Fruit fly (Drosophila melanogaster) whole organism, embryonic: ENCODE measurements around the gene asun.

ENCODE experiments used
- Bgb ChIP-seq: fragments of 200-800 bp; sonication (Bioruptor generic); IDR thresholded peaks from 2 replicates; pipeline ENCODE4 v1.3.6; 2022; ENCODE audit warnings: missing biosample characterization, missing genetic modification characterization; ENCODE audit not compliant: partially characterized antibody
- CG1024 ChIP-seq: fragments of 200-800 bp; sonication (Bioruptor generic); IDR thresholded peaks from 2 replicates; pipeline ENCODE4 v1.3.6; 2022; ENCODE audit warnings: missing biosample characterization, missing genetic modification characterization
- CG10462 ChIP-seq: fragments of 200-800 bp; sonication (Bioruptor generic); optimal IDR thresholded peaks from 2 replicates; lab custom pipeline; 2016; ENCODE audit warnings: missing biosample characterization, missing genetic modification characterization
- CG10565 ChIP-seq: fragments of 200-800 bp; sonication (Bioruptor generic); optimal IDR thresholded peaks from 3 replicates; lab custom pipeline; 2016; ENCODE audit warnings: missing biosample characterization, mild to moderate bottlenecking, missing genetic modification characterization
- CG11085 ChIP-seq: fragments of 200-800 bp; sonication (Bioruptor generic); IDR thresholded peaks from 2 replicates; pipeline ENCODE4 v1.3.6; 2022; ENCODE audit warnings: missing biosample characterization, missing genetic modification characterization
- CG11247 ChIP-seq: fragments of 200-800 bp; sonication (Bioruptor generic); IDR thresholded peaks from 2 replicates; pipeline ENCODE4 v1.3.6; 2022; ENCODE audit warnings: missing biosample characterization, missing genetic modification characterization
- CG12659 ChIP-seq: fragments of 200-800 bp; sonication (Bioruptor generic); optimal IDR thresholded peaks from 3 replicates; lab custom pipeline; 2017; ENCODE audit warnings: mild to moderate bottlenecking, missing biosample characterization, missing genetic modification reagents, missing genetic modification characterization
- CG14441 ChIP-seq: fragments of 200-800 bp; sonication (Bioruptor generic); IDR thresholded peaks from 2 replicates; pipeline ENCODE4 v1.3.6; 2022; ENCODE audit warnings: missing biosample characterization, missing genetic modification characterization
- CG15479 ChIP-seq: fragments of 200-800 bp; sonication (Bioruptor generic); optimal IDR thresholded peaks from 3 replicates; lab custom pipeline; 2019; ENCODE audit warnings: missing biosample characterization, mild to moderate bottlenecking, missing genetic modification characterization, moderate library complexity
- CG1603 ChIP-seq: fragments of 200-800 bp; sonication (Bioruptor generic); optimal IDR thresholded peaks from 2 replicates; lab custom pipeline; 2019; ENCODE audit warnings: missing biosample characterization, mild to moderate bottlenecking, missing genetic modification characterization, moderate library complexity
- CG1832 ChIP-seq: fragments of 200-800 bp; sonication (Bioruptor generic); optimal IDR thresholded peaks from 2 replicates; lab custom pipeline; 2017; ENCODE audit warnings: missing biosample characterization, mild to moderate bottlenecking, missing genetic modification characterization, inconsistent platforms
- CG2199 ChIP-seq: fragments of 200-800 bp; sonication (Bioruptor generic); IDR thresholded peaks from 3 replicates; pipeline ENCODE4 v1.3.6; 2022; ENCODE audit warnings: missing biosample characterization, missing genetic modification characterization
- CG6654 ChIP-seq: fragments of 200-800 bp; sonication (Bioruptor generic); optimal IDR thresholded peaks from 2 replicates; lab custom pipeline; 2017; ENCODE audit warnings: missing biosample characterization, mild to moderate bottlenecking, missing genetic modification characterization
- CG6813 ChIP-seq: fragments of 200-800 bp; sonication (Bioruptor generic); optimal IDR thresholded peaks from 2 replicates; lab custom pipeline; 2017; ENCODE audit warnings: missing biosample characterization, missing genetic modification characterization, mild to moderate bottlenecking, moderate library complexity, missing genetic modification reagents
- CG7745 ChIP-seq: fragments of 200-800 bp; sonication (Bioruptor generic); optimal IDR thresholded peaks from 2 replicates; lab custom pipeline; 2018; ENCODE audit warnings: missing biosample characterization, mild to moderate bottlenecking, missing genetic modification characterization, moderate library complexity
- CG8089 ChIP-seq: fragments of 200-800 bp; sonication (Bioruptor generic); optimal IDR thresholded peaks from 3 replicates; lab custom pipeline; 2016; ENCODE audit warnings: missing biosample characterization, missing genetic modification characterization
- CG9215 ChIP-seq: fragments of 200-800 bp; sonication (Bioruptor generic); IDR thresholded peaks from 2 replicates; pipeline ENCODE4 v1.3.6; 2022; ENCODE audit warnings: missing biosample characterization, missing genetic modification characterization
- CG9817 ChIP-seq: fragments of 200-800 bp; sonication (Bioruptor generic); optimal IDR thresholded peaks from 2 replicates; lab custom pipeline; 2018; ENCODE audit warnings: missing biosample characterization, mild to moderate bottlenecking, missing genetic modification characterization, moderate library complexity
- Ets65A ChIP-seq: fragments of 200-800 bp; sonication (Bioruptor generic); peaks from one replicate; lab custom pipeline; 2016; ENCODE audit warnings: missing biosample characterization, missing genetic modification characterization
- Hmx ChIP-seq: fragments of 200-800 bp; sonication (Bioruptor generic); optimal IDR thresholded peaks from 2 replicates; lab custom pipeline; 2016; ENCODE audit warnings: missing biosample characterization, missing genetic modification characterization
- MBD-R2 ChIP-seq: fragments of 200-800 bp; sonication (Bioruptor generic); IDR thresholded peaks from 2 replicates; pipeline ENCODE4 v1.3.6; 2022; ENCODE audit warnings: missing biosample characterization, missing genetic modification characterization
- Oli ChIP-seq: fragments of 200-800 bp; sonication (Bioruptor generic); optimal IDR thresholded peaks from 2 replicates; lab custom pipeline; 2018; ENCODE audit warnings: missing biosample characterization, mild to moderate bottlenecking, missing genetic modification characterization, moderate library complexity
- Poxn ChIP-seq: fragments of 200-800 bp; sonication (Bioruptor generic); IDR thresholded peaks from 2 replicates; pipeline ENCODE4 v1.3.6; 2022; ENCODE audit warnings: missing biosample characterization, missing genetic modification characterization
- Rx ChIP-seq: fragments of 200-800 bp; sonication (Bioruptor generic); IDR thresholded peaks from 2 replicates; pipeline ENCODE4 v1.3.6; 2022; ENCODE audit warnings: missing biosample characterization, missing genetic modification characterization
- Scr ChIP-seq: fragments of 200-800 bp; sonication (Bioruptor generic); IDR thresholded peaks from 2 replicates; pipeline ENCODE4 v1.3.6; 2022; ENCODE audit warnings: missing biosample characterization, missing genetic modification characterization; ENCODE audit not compliant: partially characterized antibody
- Sox102F ChIP-seq: fragments of 200-800 bp; sonication (Bioruptor generic); optimal IDR thresholded peaks from 2 replicates; lab custom pipeline; 2018; ENCODE audit warnings: missing biosample characterization, mild to moderate bottlenecking, missing genetic modification characterization, moderate library complexity
- Sry-β ChIP-seq: fragments of 200-800 bp; sonication (Bioruptor generic); optimal IDR thresholded peaks from 2 replicates; lab custom pipeline; 2018; ENCODE audit warnings: missing biosample characterization, mild to moderate bottlenecking, missing genetic modification characterization, moderate library complexity
- Tbp ChIP-seq: fragments of >200 bp; optimal IDR thresholded peaks from 2 replicates; lab custom pipeline; 2018; ENCODE audit warnings: missing biosample characterization, missing genetic modification characterization
- ap ChIP-seq: fragments of 200-800 bp; sonication (Bioruptor generic); IDR thresholded peaks from 2 replicates; pipeline ENCODE4 v1.3.6; 2022; ENCODE audit warnings: missing biosample characterization, missing genetic modification characterization
- ato ChIP-seq: fragments of 200-800 bp; sonication (Bioruptor generic); IDR thresholded peaks from 2 replicates; pipeline ENCODE4 v1.3.6; 2022; ENCODE audit warnings: missing biosample characterization, missing genetic modification characterization; ENCODE audit not compliant: partially characterized antibody
- cad ChIP-seq: fragments of >200 bp; optimal IDR thresholded peaks from 2 replicates; lab custom pipeline; 2017; ENCODE audit warnings: missing biosample characterization, missing genetic modification characterization
- caup ChIP-seq: fragments of 200-800 bp; sonication (Bioruptor generic); optimal IDR thresholded peaks from 3 replicates; lab custom pipeline; 2017; ENCODE audit warnings: missing biosample characterization, mild to moderate bottlenecking, missing genetic modification characterization, moderate library complexity; ENCODE audit not compliant: severe bottlenecking
- chm ChIP-seq: fragments of 200-800 bp; sonication (Bioruptor generic); IDR thresholded peaks from 2 replicates; pipeline ENCODE4 v1.3.6; 2022; ENCODE audit warnings: missing biosample characterization, missing genetic modification characterization
- crc ChIP-seq: fragments of 200-800 bp; sonication (Bioruptor generic); optimal IDR thresholded peaks from 2 replicates; lab custom pipeline; 2016; ENCODE audit warnings: missing biosample characterization, missing genetic modification characterization
- da ChIP-seq: fragments of 200-800 bp; sonication (Bioruptor generic); optimal IDR thresholded peaks from 2 replicates; lab custom pipeline; 2016; ENCODE audit warnings: missing biosample characterization, missing genetic modification characterization
- dimm ChIP-seq: fragments of 200-800 bp; sonication (Bioruptor generic); IDR thresholded peaks from 2 replicates; pipeline ENCODE4 v1.3.6; 2022; ENCODE audit warnings: missing biosample characterization, missing genetic modification characterization
- fd3F ChIP-seq: fragments of 200-800 bp; sonication (Bioruptor generic); optimal IDR thresholded peaks from 2 replicates; lab custom pipeline; 2018; ENCODE audit warnings: missing biosample characterization, mild to moderate bottlenecking, missing genetic modification characterization, moderate library complexity
- hbn ChIP-seq: fragments of 200-800 bp; sonication (Bioruptor generic); IDR thresholded peaks from 2 replicates; pipeline ENCODE4 v1.3.6; 2022; ENCODE audit warnings: missing biosample characterization, missing genetic modification characterization; ENCODE audit not compliant: partially characterized antibody
- ken ChIP-seq: fragments of 200-800 bp; sonication (Bioruptor generic); IDR thresholded peaks from 3 replicates; pipeline ENCODE4 v1.3.6; 2022; ENCODE audit warnings: missing biosample characterization, missing genetic modification characterization
- kni ChIP-seq: fragments of 200-800 bp; sonication (Bioruptor generic); optimal IDR thresholded peaks from 3 replicates; lab custom pipeline; 2017; ENCODE audit warnings: mild to moderate bottlenecking, missing biosample characterization, missing genetic modification reagents, missing genetic modification characterization
- mirr ChIP-seq: fragments of 200-800 bp; sonication (Bioruptor generic); optimal IDR thresholded peaks from 3 replicates; lab custom pipeline; 2018; ENCODE audit warnings: missing biosample characterization, mild to moderate bottlenecking, missing genetic modification characterization
- mld ChIP-seq: fragments of 200-800 bp; sonication (Bioruptor generic); IDR thresholded peaks from 3 replicates; pipeline ENCODE4 v1.3.6; 2022; ENCODE audit warnings: missing biosample characterization, missing genetic modification characterization; ENCODE audit not compliant: partially characterized antibody
- nom ChIP-seq: fragments of 200-800 bp; sonication (Bioruptor generic); optimal IDR thresholded peaks from 2 replicates; lab custom pipeline; 2017; ENCODE audit warnings: missing biosample characterization, missing genetic modification characterization, mild to moderate bottlenecking, moderate library complexity, missing genetic modification reagents
- org-1 ChIP-seq: fragments of 200-800 bp; sonication (Bioruptor generic); optimal IDR thresholded peaks from 2 replicates; lab custom pipeline; 2017; ENCODE audit warnings: missing biosample characterization, missing genetic modification characterization
- peb ChIP-seq: fragments of 200-800 bp; sonication (Bioruptor generic); IDR thresholded peaks from 2 replicates; pipeline ENCODE4 v1.3.6; 2022; ENCODE audit warnings: missing biosample characterization, missing genetic modification characterization
- repo ChIP-seq: fragments of 200-800 bp; sonication (Bioruptor generic); optimal IDR thresholded peaks from 2 replicates; lab custom pipeline; 2016; ENCODE audit warnings: missing biosample characterization, missing genetic modification characterization
- ro ChIP-seq: fragments of 200-800 bp; sonication (Bioruptor generic); IDR thresholded peaks from 2 replicates; pipeline ENCODE4 v1.3.6; 2022; ENCODE audit warnings: missing biosample characterization, missing genetic modification characterization
- sr ChIP-seq: fragments of 200-800 bp; sonication (Bioruptor generic); IDR thresholded peaks from 3 replicates; pipeline ENCODE4 v1.3.6; 2022; ENCODE audit warnings: missing biosample characterization, missing genetic modification characterization
- tap ChIP-seq: fragments of 200-800 bp; optimal IDR thresholded peaks from 3 replicates; lab custom pipeline; 2019; ENCODE audit warnings: missing biosample characterization, mild to moderate bottlenecking, missing genetic modification characterization, moderate library complexity
- trh ChIP-seq: fragments of 200-800 bp; sonication (Bioruptor generic); optimal IDR thresholded peaks from 2 replicates; lab custom pipeline; 2016; ENCODE audit warnings: missing biosample characterization, missing genetic modification characterization
- usp ChIP-seq: fragments of >200 bp; optimal IDR thresholded peaks from 2 replicates; lab custom pipeline; 2017; ENCODE audit warnings: missing biosample characterization, missing genetic modification characterization

Gene asun

DNA sequence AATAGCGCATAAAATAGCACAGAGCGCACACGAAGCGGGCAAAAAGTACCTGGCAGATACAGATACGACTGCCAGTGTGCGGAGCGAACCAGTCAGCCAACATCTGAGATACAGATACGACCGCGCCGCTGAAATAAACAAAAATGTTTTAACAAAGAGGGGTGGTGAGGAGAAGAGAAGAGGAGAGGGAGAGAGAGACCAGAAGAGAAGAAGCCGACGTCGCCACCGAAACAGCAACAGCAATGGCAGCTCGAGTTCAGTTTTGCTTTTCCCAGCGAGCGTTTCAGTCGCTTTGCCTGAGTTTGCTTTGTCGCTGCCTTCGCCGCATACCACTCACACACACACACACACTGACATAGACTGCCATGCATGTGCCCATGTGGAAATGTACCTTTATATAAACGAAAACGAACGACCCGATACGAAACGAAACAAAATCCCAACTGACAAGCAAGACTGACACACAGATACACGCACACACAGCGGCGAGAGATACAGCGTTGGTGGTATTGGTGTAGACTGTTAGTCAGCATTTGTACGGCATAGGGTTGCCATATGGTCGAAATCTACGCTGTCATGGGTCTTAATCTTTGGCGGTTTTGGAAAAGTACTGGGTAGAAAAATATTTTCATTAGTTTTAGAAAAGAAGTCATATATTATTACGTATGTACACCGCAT, 22.8 kb upstream of the asun start (continued):
- TF ChIP-seq mld (GFP tag; lab: Robert Waterston, UW) (no peak), Sox102F (GFP tag; lab: Kevin White, UChicago) (no peak), MBD-R2 (GFP tag; lab: Robert Waterston, UW) (no peak), nom (GFP tag; lab: Kevin White, UChicago) (peak; percentile 61), CG10462 (GFP tag; lab: Kevin White, UChicago) (peak; percentile 87), CG9215 (GFP tag; lab: Robert Waterston, UW) (no peak), fd3F (GFP tag; lab: Kevin White, UChicago) (no peak), CG15479 (GFP tag; lab: Kevin White, UChicago) (peak; percentile 57), Ets65A (peak; percentile 33), Hmx (GFP tag; lab: Kevin White, UChicago) (no peak), CG2199 (GFP tag; lab: Robert Waterston, UW) (no peak), CG12659 (GFP tag; lab: Kevin White, UChicago) (peak; percentile 29), Bgb (GFP tag; lab: Robert Waterston, UW) (no peak), org-1 (no peak), da (GFP tag; lab: Kevin White, UChicago) (peak; percentile 27), peb (GFP tag; lab: Robert Waterston, UW) (no peak), CG11085 (GFP tag; lab: Robert Waterston, UW) (no peak), chm (GFP tag; lab: Robert Waterston, UW) (no peak), CG7745 (no peak), repo (GFP tag; lab: Kevin White, UChicago) (no peak), dimm (no peak), cad (no peak), Tbp (no peak), hbn (GFP tag; lab: Robert Waterston, UW) (no peak), Poxn (no peak), ro (GFP tag; lab: Robert Waterston, UW) (no peak), crc (GFP tag; lab: Kevin White, UChicago) (no peak), CG14441 (no peak), Oli (no peak), CG9817 (tag; lab: Kevin White, UChicago) (peak; percentile 66), CG6654 (no peak), Rx (no peak), CG1603 (tag; lab: Kevin White, UChicago) (peak; percentile 43), caup (peak; percentile 21), kni (peak; percentile 96), sr (no peak), trh (GFP tag; lab: Kevin White, UChicago) (no peak), CG8089 (peak; percentile 18), CG1024 (GFP tag; lab: Robert Waterston, UW) (no peak), CG6813 (GFP tag; lab: Kevin White, UChicago) (peak; percentile 43), Scr (GFP tag; lab: Robert Waterston, UW) (no peak), CG10565 (GFP tag; lab: Kevin White, UChicago) (no peak), ken (GFP tag; lab: Robert Waterston, UW) (no peak), tap (tag; lab: Kevin White, UChicago) (no peak), usp (GFP tag; lab: Kevin White, UChicago) (no peak), ap (GFP tag; lab: Robert Waterston, UW) (no peak), mirr (GFP tag; lab: Kevin White, UChicago) (peak; percentile 84), CG11247 (no peak), Sry-β (GFP tag; lab: Kevin White, UChicago) (no peak), CG1832 (peak; percentile 17), ato (no peak)
